Worm (Caenorhabditis elegans): ENCODE measurements around the gene otpl-1.
"Not testable (repeated sequence)": the region's sequence is repeated elsewhere in the genome, so short reads cannot be mapped to it uniquely, and the experiment has no call there.

Gene otpl-1

ce11 chrIV:3564901-3565300 is 3.9 kb upstream of the otpl-1 start, which contains the start of gene sre-5:
Gene sre-5 (plus strand): TSS chrIV:3565201.
- TF ChIP-seq nhr-76 (tag; optimal IDR thresholded peaks at IDR 0.05): no peak

ce11 chrIV:3570612-3571011 is 1.8 kb downstream of the otpl-1 start:
- no peak for TF ChIP-seq ham-2 (GFP tag; optimal IDR thresholded peaks at IDR 0.05)
- no peak for TF ChIP-seq drap-1 (GFP tag; optimal IDR thresholded peaks at IDR 0.05)
- TF ChIP-seq lsy-2 (tag; optimal IDR thresholded peaks at IDR 0.05): no peak
- no peak for TF ChIP-seq nhr-12 (tag; optimal IDR thresholded peaks at IDR 0.05)
- TF ChIP-seq ceh-83 (GFP tag; optimal IDR thresholded peaks at IDR 0.05): no peak

ce11 chrIV:3578155-3578554 is 9.4 kb downstream of the otpl-1 start, which contains the start of gene Y37E11B.2:
Gene Y37E11B.2 (plus strand): TSS chrIV:3578455.
- TF ChIP-seq pha-4 (tag; optimal IDR thresholded peaks at IDR 0.05) (no peak), lin-32 (GFP tag; optimal IDR thresholded peaks at IDR 0.05) (no peak), mep-1 (tag; optimal IDR thresholded peaks at IDR 0.05) (no peak), tbx-8 (GFP tag; optimal IDR thresholded peaks at IDR 0.05) (no peak), ceh-43 (GFP tag; optimal IDR thresholded peaks at IDR 0.05) (no peak), ces-1 (GFP tag; optimal IDR thresholded peaks at IDR 0.05) (no peak), nhr-2 (tag; optimal IDR thresholded peaks at IDR 0.05) (no peak), drap-1 (GFP tag; optimal IDR thresholded peaks at IDR 0.05) (no peak), ceh-39 (tag; optimal IDR thresholded peaks at IDR 0.05) (no peak), lin-13 (tag; optimal IDR thresholded peaks at IDR 0.05) (no peak), nhr-12 (tag; optimal IDR thresholded peaks at IDR 0.05) (no peak), blmp-1 (tag; optimal IDR thresholded peaks at IDR 0.05) (no peak), snpc-4 (tag; optimal IDR thresholded peaks at IDR 0.05) (no peak), flh-1 (GFP tag; optimal IDR thresholded peaks at IDR 0.05) (no peak), zip-8 (tag; optimal IDR thresholded peaks at IDR 0.05) (no peak), unc-62 (GFP tag; optimal IDR thresholded peaks at IDR 0.05) (no peak), sem-2 (GFP tag; optimal IDR thresholded peaks at IDR 0.05) (no peak), ztf-11 (tag; optimal IDR thresholded peaks at IDR 0.05) (no peak)

ce11 chrIV:3578667-3579066 is 9.9 kb downstream of the otpl-1 start:
- TF ChIP-seq blmp-1 (tag; optimal IDR thresholded peaks at IDR 0.05) (no peak), unc-120 (tag; optimal IDR thresholded peaks at IDR 0.05; ENCODE audit: poor library complexity, severe bottlenecking) (peak; percentile 28), nhr-12 (tag; optimal IDR thresholded peaks at IDR 0.05) (no peak), nhr-2 (tag; optimal IDR thresholded peaks at IDR 0.05) (no peak)

ce11 chrIV:3579477-3579975 is 10.7 kb downstream of the otpl-1 start, which contains the start of gene Y37E11B.1:
Gene Y37E11B.1 (plus strand): TSS chrIV:3579621.
- TF ChIP-seq mep-1 (tag; optimal IDR thresholded peaks at IDR 0.05) (peak; percentile 44), nhr-28 (tag; optimal IDR thresholded peaks at IDR 0.05) (no peak)

ce11 chrIV:3582806-3583205 is 14.0 kb downstream of the otpl-1 start, which contains the start of gene blos-7:
Gene blos-7 (minus strand): TSS chrIV:3582906.
- not testable (repeated sequence) for TF ChIP-seq unc-39 (tag; optimal IDR thresholded peaks at IDR 0.05); ces-1 (GFP tag; optimal IDR thresholded peaks at IDR 0.05); bed-3 (GFP tag; optimal IDR thresholded peaks at IDR 0.05)

- no peak for TF ChIP-seq unc-62 (GFP tag; optimal IDR thresholded peaks at IDR 0.05)
- TF ChIP-seq ceh-83 (GFP tag; optimal IDR thresholded peaks at IDR 0.05): no peak
- TF ChIP-seq elt-3 (tag; optimal IDR thresholded peaks at IDR 0.05): no peak
- TF ChIP-seq unc-39 (tag; optimal IDR thresholded peaks at IDR 0.05): no peak
- no peak for TF ChIP-seq zip-8 (tag; optimal IDR thresholded peaks at IDR 0.05)
- no peak for TF ChIP-seq tbx-8 (GFP tag; optimal IDR thresholded peaks at IDR 0.05)
- TF ChIP-seq pha-4 (tag; optimal IDR thresholded peaks at IDR 0.05): no peak
- TF ChIP-seq ztf-11 (tag; optimal IDR thresholded peaks at IDR 0.05): no peak
- TF ChIP-seq ceh-43 (GFP tag; optimal IDR thresholded peaks at IDR 0.05): no peak
- TF ChIP-seq lsy-2 (tag; optimal IDR thresholded peaks at IDR 0.05): no peak
- TF ChIP-seq nhr-76 (tag; optimal IDR thresholded peaks at IDR 0.05): no peak
- TF ChIP-seq bed-3 (GFP tag; optimal IDR thresholded peaks at IDR 0.05): no peak
- TF ChIP-seq hlh-1 (tag; optimal IDR thresholded peaks at IDR 0.05): no peak
- no peak for TF ChIP-seq flh-1 (GFP tag; optimal IDR thresholded peaks at IDR 0.05)
Measured at ce11 chrIV:3590821-3591220, 22.0 kb downstream of the otpl-1 start.

Measured in whole organism, mixed stage, embryonic.